Fruit fly (Drosophila melanogaster): Measurements from ENCODE around the gene CG6770.
A peak's percentile ranks its signal among the peaks of the same experiment; 100 is the strongest.

The CG6770 gene

DNA sequence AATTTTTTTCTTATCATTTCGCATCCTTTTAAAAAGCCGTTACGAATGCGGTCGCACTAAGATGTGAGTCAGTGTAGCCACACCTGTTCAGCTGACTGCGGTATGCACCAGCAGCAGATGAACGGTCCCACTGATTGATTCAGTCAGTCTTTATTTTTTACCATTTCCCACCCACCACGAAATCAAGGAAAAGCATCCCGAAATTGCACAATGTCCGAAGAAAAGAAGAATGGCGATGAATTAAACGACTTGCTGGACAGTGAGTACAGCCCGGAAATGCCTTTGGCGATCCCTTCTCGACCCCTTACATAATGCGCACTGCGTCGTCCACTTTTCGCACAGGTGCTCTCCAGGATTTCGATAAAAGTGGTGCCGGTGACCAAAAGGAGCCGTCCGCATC is 47.7 kb upstream of the CG6770 start (continued):
- TF ChIP-seq otp (GFP tag; IDR thresholded peaks at IDR 0.05) (no peak), CG17568 (GFP tag; optimal IDR thresholded peaks at IDR 0.05) (no peak), en (GFP tag; optimal IDR thresholded peaks at IDR 0.05) (no peak), CHES-1-like (GFP tag; optimal IDR thresholded peaks at IDR 0.05) (no peak), CG11723 (GFP tag; optimal IDR thresholded peaks at IDR 0.05) (no peak), vnd (GFP tag; IDR thresholded peaks at IDR 0.05; ENCODE audit: partially characterized antibody) (no peak), org-1 (GFP tag; optimal IDR thresholded peaks at IDR 0.05) (no peak), CG11247 (GFP tag; IDR thresholded peaks at IDR 0.05) (no peak), CG9876 (GFP tag; optimal IDR thresholded peaks at IDR 0.05) (no peak), CG2889 (GFP tag; IDR thresholded peaks at IDR 0.05) (no peak), Mrtf (GFP tag; IDR thresholded peaks at IDR 0.05) (no peak), Atf3 (GFP tag; optimal IDR thresholded peaks at IDR 0.05) (no peak), CG6175 (GFP tag; IDR thresholded peaks at IDR 0.05) (no peak), ERR (GFP tag; optimal IDR thresholded peaks at IDR 0.05) (no peak), pnt (GFP tag; optimal IDR thresholded peaks at IDR 0.05) (no peak), unc-4 (GFP tag; IDR thresholded peaks at IDR 0.05; ENCODE audit: partially characterized antibody) (no peak), h (optimal IDR thresholded peaks at IDR 0.05) (no peak), wdn (GFP tag; IDR thresholded peaks at IDR 0.05) (no peak), CG11560 (tag; IDR thresholded peaks at IDR 0.05) (no peak), CG6254 (GFP tag; optimal IDR thresholded peaks at IDR 0.05) (no peak), dmrt99B (tag; optimal IDR thresholded peaks at IDR 0.05) (no peak), ems (GFP tag; optimal IDR thresholded peaks at IDR 0.05) (no peak), HLH54F (GFP tag; optimal IDR thresholded peaks at IDR 0.05) (no peak), jing (GFP tag; optimal IDR thresholded peaks at IDR 0.05) (no peak), CG10565 (GFP tag; optimal IDR thresholded peaks at IDR 0.05) (no peak), Side (GFP tag; optimal IDR thresholded peaks at IDR 0.05) (no peak), Doc3 (GFP tag; IDR thresholded peaks at IDR 0.05; ENCODE audit: partially characterized antibody) (no peak), ato (GFP tag; IDR thresholded peaks at IDR 0.05; ENCODE audit: partially characterized antibody) (no peak), CG6813 (GFP tag; optimal IDR thresholded peaks at IDR 0.05) (no peak), CG11456 (GFP tag; IDR thresholded peaks at IDR 0.05) (no peak), Spps (tag; optimal IDR thresholded peaks at IDR 0.05) (no peak), CG13424 (tag; optimal IDR thresholded peaks at IDR 0.05) (no peak), disco-r (GFP tag; optimal IDR thresholded peaks at IDR 0.05) (no peak), CG14710 (tag; optimal IDR thresholded peaks at IDR 0.05) (peak; percentile 100), CG7372 (GFP tag; IDR thresholded peaks at IDR 0.05) (no peak), CG1647 (GFP tag; optimal IDR thresholded peaks at IDR 0.05) (no peak), bcd (GFP tag; optimal IDR thresholded peaks at IDR 0.05) (no peak), CkIIα-i1 (GFP tag; IDR thresholded peaks at IDR 0.05) (no peak), pros (GFP tag; optimal IDR thresholded peaks at IDR 0.05) (no peak), CG31224 (GFP tag; IDR thresholded peaks at IDR 0.05) (no peak), Camta (GFP tag; optimal IDR thresholded peaks at IDR 0.05) (no peak), knrl (GFP tag; IDR thresholded peaks at IDR 0.05; ENCODE audit: partially characterized antibody) (peak; percentile 24; the same call in 1 of the 3 replicates), Oaz (GFP tag; IDR thresholded peaks at IDR 0.05) (no peak), CG14050 (GFP tag; IDR thresholded peaks at IDR 0.05) (no peak), Ptx1 (GFP tag; IDR thresholded peaks at IDR 0.05) (no peak), CG16779 (GFP tag; IDR thresholded peaks at IDR 0.05) (no peak), maf-S (GFP tag; optimal IDR thresholded peaks at IDR 0.05) (no peak), CG18619 (GFP tag; optimal IDR thresholded peaks at IDR 0.05) (no peak), lilli (GFP tag; optimal IDR thresholded peaks at IDR 0.05) (no peak), CG6654 (GFP tag; optimal IDR thresholded peaks at IDR 0.05) (no peak), dati (GFP tag; IDR thresholded peaks at IDR 0.05) (no peak), B-H2 (GFP tag; optimal IDR thresholded peaks at IDR 0.05) (no peak), tin (GFP tag; optimal IDR thresholded peaks at IDR 0.05) (no peak)
